Worm (Caenorhabditis elegans): Measurements from ENCODE around the gene M60.4.

DNA sequence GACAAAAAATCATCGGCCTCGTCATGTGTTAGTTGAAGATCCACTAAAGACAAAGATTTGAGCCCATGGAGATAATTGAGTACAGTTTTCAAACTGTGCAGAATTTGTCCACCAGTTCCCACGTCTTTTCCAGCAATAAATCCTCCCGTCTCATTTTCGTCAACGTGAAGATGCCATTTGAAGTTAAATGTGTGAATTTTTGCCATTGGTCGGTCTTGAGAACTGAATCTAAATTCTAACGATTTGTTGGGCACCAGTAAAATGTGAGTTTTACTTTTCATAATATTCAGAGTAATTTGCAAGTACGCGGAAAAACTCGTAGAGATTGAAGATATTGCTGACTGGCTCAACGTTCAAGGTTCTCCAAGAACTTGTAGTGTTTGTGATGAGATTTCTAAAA lies 5.5 kb downstream of the M60.4 start:
- TF ChIP-seq flt-1 (GFP tag; IDR thresholded peaks at IDR 0.05) (no peak), med-1 (GFP tag; optimal IDR thresholded peaks at IDR 0.05; ENCODE audit: insufficient read depth) (no peak), T22C8.4 (GFP tag; IDR thresholded peaks at IDR 0.05) (no peak), tab-1 (GFP tag; IDR thresholded peaks at IDR 0.05) (no peak), cog-1 (tag; optimal IDR thresholded peaks at IDR 0.05) (no peak), klf-2 (GFP tag; conservative IDR thresholded peaks at IDR 0.05) (no peak), ztf-29 (GFP tag; IDR thresholded peaks at IDR 0.05) (no peak)
